Worm (Caenorhabditis elegans) whole organism, L4/young adult: Measurements from ENCODE around the gene nhr-235.
"Not testable (repeated sequence)": the region's sequence is repeated elsewhere in the genome, so short reads cannot be mapped to it uniquely, and the experiment has no call there.

Experiments
- W03F9.2 ChIP-seq: fragments of 150-350 bp; optimal IDR thresholded peaks from 2 replicates; lab custom pipeline; 2014; ENCODE audit warnings: missing biosample characterization, missing genetic modification characterization
- dao-5 ChIP-seq: sonication (generic microtip); optimal IDR thresholded peaks from 2 replicates; lab custom pipeline; 2016; ENCODE audit warnings: missing genotype, missing genetic modification characterization, moderate library complexity, missing compliant biosample characterization
- him-1 ChIP-seq: sonication (generic microtip); optimal IDR thresholded peaks from 2 replicates; lab custom pipeline; 2016; ENCODE audit warnings: missing genotype, missing genetic modification reagents, missing genetic modification characterization, missing compliant biosample characterization

Gene nhr-235

ce11 chrII:12640370-12640769 lies at the start of gene nhr-235:
nhr-235 (plus strand) TSS chrII:12640670.
- TF ChIP-seq W03F9.2 (tag; lab: Kevin White, UChicago), result no peak

ce11 chrII:12603667-12604621 lies 36.5 kb upstream of the nhr-235 start, which contains the start of the genes ceh-100 and lips-15:
ceh-100 (minus strand) TSS chrII:12603680.
lips-15 (plus strand) TSS chrII:12604386.
- TF ChIP-seq dao-5 (no peak), him-1 (tag; lab: Kevin White, UChicago) (no peak), W03F9.2 (tag; lab: Kevin White, UChicago) (no peak)

ce11 chrII:12606108-12606507 lies 34.4 kb upstream of the nhr-235 start:
- TF ChIP-seq dao-5 (no peak), him-1 (tag; lab: Kevin White, UChicago) (no peak), W03F9.2 (tag; lab: Kevin White, UChicago) (no peak)

DNA sequence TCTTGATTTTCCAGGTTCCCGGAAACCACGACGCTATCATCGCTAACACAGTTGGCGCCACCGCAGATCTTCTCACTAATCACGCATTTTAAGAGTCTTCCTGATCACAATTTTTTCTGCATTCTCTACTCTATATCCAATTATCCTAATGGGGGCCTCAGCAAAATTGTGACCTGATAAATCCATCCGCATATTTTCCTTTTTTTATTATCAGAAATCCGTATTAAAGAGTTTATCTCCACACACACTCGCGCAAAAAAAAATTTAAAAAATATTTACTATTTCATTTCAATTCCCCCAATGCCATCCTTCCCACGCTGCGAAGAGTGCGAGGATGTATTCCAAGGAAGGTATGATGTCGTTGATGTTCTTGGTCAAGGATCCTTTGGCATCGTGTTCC lies 33.6 kb upstream of the nhr-235 start, which contains the start of gene Y38E10A.8:
Y38E10A.8 (plus strand) TSS at position 301 of the 400 bp plus-strand sequence.
- TF ChIP-seq him-1 (tag; lab: Kevin White, UChicago), result no peak

DNA sequence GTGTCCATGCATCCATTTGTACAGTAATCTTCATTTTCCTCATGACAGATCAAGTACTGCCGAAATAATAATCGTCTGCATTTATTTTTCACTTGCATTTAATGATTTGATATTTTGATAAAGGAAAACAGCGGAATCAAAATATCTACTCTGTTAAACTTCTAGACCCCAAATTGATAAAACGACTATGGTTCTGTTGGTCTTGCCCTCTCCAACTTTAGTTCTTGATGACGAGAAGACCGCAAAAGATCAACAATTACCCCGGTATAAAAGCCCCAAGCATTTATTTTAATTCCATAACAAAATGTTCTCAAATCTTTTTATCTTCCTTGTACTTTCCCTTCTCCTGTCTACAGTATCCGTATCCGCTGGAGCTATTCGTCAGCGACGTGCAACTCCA lies 31.8 kb upstream of the nhr-235 start, which contains the start of gene Y38E10A.9:
Y38E10A.9 (plus strand) TSS at position 301 of the 400 bp plus-strand sequence.
- TF ChIP-seq W03F9.2 (tag; lab: Kevin White, UChicago), result no peak
- TF ChIP-seq him-1 (tag; lab: Kevin White, UChicago), result no peak
- no peak for TF ChIP-seq dao-5

ce11 chrII:12612218-12612617 lies 28.3 kb upstream of the nhr-235 start, which contains the start of gene nspe-4:
nspe-4 (plus strand) TSS chrII:12612518.
- no peak for TF ChIP-seq him-1 (tag; lab: Kevin White, UChicago)
- TF ChIP-seq W03F9.2 (tag; lab: Kevin White, UChicago), result no peak
- TF ChIP-seq dao-5, result no peak

- TF ChIP-seq him-1 (tag; lab: Kevin White, UChicago) (no peak), dao-5 (no peak), W03F9.2 (tag; lab: Kevin White, UChicago) (no peak)
These were observed 25.1 kb upstream of the nhr-235 start for ce11 chrII:12615413-12615812.

- no peak for TF ChIP-seq W03F9.2 (tag; lab: Kevin White, UChicago)
- TF ChIP-seq dao-5, result no peak
- no peak for TF ChIP-seq him-1 (tag; lab: Kevin White, UChicago)
These were observed 24.4 kb upstream of the nhr-235 start, which contains the start of gene nspe-6 for ce11 chrII:12616081-12616480. nspe-6 (minus strand) TSS chrII:12616181.

DNA sequence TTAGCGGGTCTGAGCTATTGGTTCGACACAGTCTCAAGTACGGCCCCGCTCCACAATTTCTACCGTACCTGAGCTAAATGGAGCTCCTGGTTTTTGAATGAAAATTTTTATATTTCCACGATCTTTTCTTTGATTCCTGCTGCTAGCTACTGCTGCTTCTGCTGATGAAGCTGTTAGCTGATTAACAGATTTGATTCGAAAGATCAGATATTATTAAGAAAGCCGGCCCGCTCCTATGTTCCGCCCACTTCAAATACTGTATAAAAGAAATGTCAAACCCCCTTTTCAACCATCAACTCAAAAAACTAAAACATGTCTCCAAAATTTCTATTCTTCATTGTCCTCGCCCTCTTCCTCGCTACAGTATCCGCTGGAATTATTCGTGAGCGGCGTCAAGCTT lies 22.9 kb upstream of the nhr-235 start, which contains the start of gene nspe-3:
nspe-3 (plus strand) TSS at position 301 of the 400 bp plus-strand sequence.
- TF ChIP-seq W03F9.2 (tag; lab: Kevin White, UChicago) (no peak), him-1 (tag; lab: Kevin White, UChicago) (no peak), dao-5 (no peak)

DNA sequence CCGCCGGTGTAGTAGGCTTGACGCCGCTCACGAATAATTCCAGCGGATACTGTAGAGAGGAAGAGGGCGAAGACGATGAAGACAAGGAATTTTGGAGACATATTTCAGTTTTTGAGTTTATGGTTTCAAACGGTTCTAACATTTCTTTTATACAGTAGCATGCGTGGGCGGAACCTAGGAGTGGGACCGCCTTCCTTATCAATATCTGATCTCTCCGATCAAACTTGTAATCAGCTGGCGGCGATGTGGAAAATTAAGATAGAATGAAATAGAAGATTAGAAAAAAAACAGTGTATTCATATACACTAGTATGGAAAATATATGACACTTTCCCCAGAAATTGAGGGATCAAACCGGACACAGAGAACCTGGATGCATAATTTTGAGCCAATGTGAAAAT lies 21.2 kb upstream of the nhr-235 start, which contains the start of gene nspe-2:
nspe-2 (minus strand) TSS at position 101 of the 400 bp plus-strand sequence.
- TF ChIP-seq W03F9.2 (tag; lab: Kevin White, UChicago) (no peak), dao-5 (no peak), him-1 (tag; lab: Kevin White, UChicago) (no peak)

DNA sequence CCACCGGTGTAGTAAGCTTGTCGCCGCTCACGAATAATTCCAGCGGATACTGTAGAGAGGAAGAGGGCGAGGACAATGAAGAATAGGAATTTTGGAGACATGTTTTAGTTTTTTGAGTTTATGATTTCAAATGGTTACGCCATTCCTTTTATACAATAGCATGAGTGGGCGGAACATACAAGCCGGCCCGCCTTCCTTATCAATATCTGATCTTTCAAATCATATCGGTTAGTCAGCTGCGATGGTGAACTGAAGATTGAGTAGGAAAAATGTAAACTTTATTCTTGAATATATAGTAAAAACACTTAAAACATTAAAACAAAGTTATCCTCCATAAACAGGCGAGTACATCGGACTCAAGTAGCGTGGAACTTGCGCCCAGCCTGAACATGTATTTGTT lies 19.7 kb upstream of the nhr-235 start, which contains the start of gene nspe-1:
nspe-1 (minus strand) TSS at position 101 of the 400 bp plus-strand sequence.
- TF ChIP-seq dao-5, result no peak
- TF ChIP-seq him-1 (tag; lab: Kevin White, UChicago), result no peak
- no peak for TF ChIP-seq W03F9.2 (tag; lab: Kevin White, UChicago)

ce11 chrII:12621908-12622566 lies 18.4 kb upstream of the nhr-235 start, which contains the start of gene nspe-8:
nspe-8 (minus strand) TSS chrII:12621958.
- TF ChIP-seq dao-5, result no peak

ce11 chrII:12622843-12623242 lies 17.6 kb upstream of the nhr-235 start:
- TF ChIP-seq W03F9.2 (tag; lab: Kevin White, UChicago) (no peak), him-1 (tag; lab: Kevin White, UChicago) (no peak), dao-5 (no peak)

DNA sequence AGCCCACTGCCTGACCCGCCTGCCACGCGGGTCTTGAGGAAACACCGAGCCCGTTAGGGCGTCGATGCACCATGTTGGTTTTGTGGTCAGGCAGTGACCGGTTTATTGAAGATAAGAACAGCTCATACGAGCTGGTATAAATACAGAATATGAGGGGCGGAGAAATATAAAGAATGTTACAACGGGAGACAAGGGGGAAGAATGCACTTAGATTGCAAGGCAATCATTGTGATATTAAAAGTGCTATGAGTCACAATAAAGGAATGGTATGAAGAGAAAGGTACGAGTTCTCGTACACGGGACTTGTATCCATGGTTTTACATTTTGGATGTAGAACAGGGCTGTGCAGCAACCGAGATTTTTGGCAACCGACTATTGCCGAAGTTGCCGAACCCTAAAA lies 16.0 kb upstream of the nhr-235 start, which contains the start of gene Y38E10A.14:
Y38E10A.14 (minus strand) TSS at position 101 of the 400 bp plus-strand sequence.
- TF ChIP-seq dao-5; him-1 (tag; lab: Kevin White, UChicago); W03F9.2 (tag; lab: Kevin White, UChicago): not testable (repeated sequence)
